Fruit fly (Drosophila melanogaster): ENCODE results near the gene CG10026.
A peak's percentile ranks its signal among the peaks of the same experiment; 100 is the strongest.

DNA sequence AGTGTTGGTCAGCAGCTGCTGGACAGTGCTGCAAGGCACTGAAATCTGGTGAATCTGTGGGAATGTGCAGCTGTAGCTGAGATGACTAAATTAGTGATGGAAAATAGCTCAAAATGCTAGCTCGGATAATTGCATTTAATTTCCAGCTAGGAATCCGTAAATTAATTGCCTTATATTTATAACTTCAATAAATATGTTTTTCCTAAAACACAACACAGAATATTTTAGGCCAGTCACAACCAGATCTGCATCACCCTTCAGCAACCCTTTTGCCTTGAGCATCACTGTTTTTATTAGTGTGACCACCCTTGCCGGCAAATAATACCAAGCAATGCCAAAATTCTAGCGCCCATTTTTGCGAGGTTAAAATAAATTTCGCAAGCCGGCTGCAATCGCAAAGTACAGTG is 9.3 kb upstream of the CG10026 start, which contains the start of gene Hs2st:
- TF ChIP-seq Clk (GFP tag; optimal IDR thresholded peaks at IDR 0.05) (peak; percentile 96), Mnt (GFP tag; optimal IDR thresholded peaks at IDR 0.05) (peak; percentile 91), CG11617 (GFP tag; optimal IDR thresholded peaks at IDR 0.05) (peak; percentile 95)

Measured in whole organism, adult.